Worm (Caenorhabditis elegans) whole organism, L4 larva: Measurements from ENCODE around the gene C04G6.6.
A peak's percentile ranks its signal among the peaks of the same experiment; 100 is the strongest.

Experiments
- D1046.2 ChIP-seq: fragments of 200-800 bp; sonication (Bioruptor generic); IDR thresholded peaks from 2 replicates; pipeline ENCODE4 v1.3.6; 2022; ENCODE audit warnings: missing genetic modification characterization, missing compliant biosample characterization
- F49E8.2 ChIP-seq: sonication (generic microtip); optimal IDR thresholded peaks from 2 replicates; lab custom pipeline; 2016; ENCODE audit warnings: missing compliant biosample characterization, mild to moderate bottlenecking, missing genetic modification characterization, borderline replicate concordance
- Y48G9A.11 ChIP-seq: fragments of 200-800 bp; sonication (Bioruptor generic); IDR thresholded peaks from 2 replicates; pipeline ENCODE4 v1.3.6; 2022; ENCODE audit warnings: missing genetic modification reagents, missing genetic modification characterization, missing compliant biosample characterization
- Y5F2A.4 ChIP-seq: fragments of 200-800 bp; sonication (Bioruptor generic); optimal IDR thresholded peaks from 2 replicates; lab custom pipeline; 2018; ENCODE audit warnings: mild to moderate bottlenecking, missing genetic modification characterization, missing compliant biosample characterization
- aha-1 ChIP-seq: fragments of 150-350 bp; peaks from one replicate; lab custom pipeline; 2014; ENCODE audit warnings: missing biosample characterization, missing genetic modification characterization
- arid-1 ChIP-seq: fragments of 200-800 bp; sonication (Bioruptor generic); conservative IDR thresholded peaks from 2 replicates; pipeline ENCODE4 v1.3.6; 2022; ENCODE audit warnings: missing genetic modification reagents, missing genetic modification characterization, missing compliant biosample characterization
- attf-4 ChIP-seq: sonication (generic microtip); optimal IDR thresholded peaks from 3 replicates; lab custom pipeline; 2017; ENCODE audit warnings: missing biosample characterization, missing genetic modification characterization
- ceh-20 ChIP-seq: fragments of 200-800 bp; sonication (Bioruptor generic); IDR thresholded peaks from 2 replicates; pipeline ENCODE4 v1.3.6; 2022; ENCODE audit warnings: missing genetic modification reagents, missing genetic modification characterization, missing compliant biosample characterization
- ceh-32 ChIP-seq: sonication (generic microtip); optimal IDR thresholded peaks from 2 replicates; lab custom pipeline; 2016; ENCODE audit warnings: mild to moderate bottlenecking, missing genetic modification characterization, missing compliant biosample characterization; ENCODE audit not compliant: poor library complexity
- ces-1 ChIP-seq: fragments of 150-350 bp; sonication (generic microtip); optimal IDR thresholded peaks from 4 replicates; lab custom pipeline; 2014; ENCODE audit warnings: missing biosample characterization, missing genetic modification reagents, missing genetic modification characterization
- ctbp-1 ChIP-seq: fragments of 200-800 bp; sonication (Bioruptor generic); IDR thresholded peaks from 2 replicates; pipeline ENCODE4 v1.3.6; 2022; ENCODE audit warnings: missing genetic modification reagents, missing genetic modification characterization, missing compliant biosample characterization
- dmd-6 ChIP-seq: fragments of 200-800 bp; sonication (Bioruptor generic); IDR thresholded peaks from 2 replicates; pipeline ENCODE4 v1.3.6; 2022; ENCODE audit warnings: missing genetic modification reagents, missing genetic modification characterization, missing compliant biosample characterization
- dpl-1 ChIP-seq: fragments of 150-350 bp; optimal IDR thresholded peaks from 2 replicates; lab custom pipeline; 2014; ENCODE audit warnings: missing biosample characterization, missing genetic modification reagents, missing genetic modification characterization
- dve-1 ChIP-seq: sonication (generic microtip); optimal IDR thresholded peaks from 2 replicates; lab custom pipeline; 2017; ENCODE audit warnings: antibody characterized with exemption, mild to moderate bottlenecking, missing genetic modification characterization, missing compliant biosample characterization; ENCODE audit not compliant: insufficient read depth
- fkh-10 ChIP-seq: fragments of 150-350 bp; optimal IDR thresholded peaks from 2 replicates; lab custom pipeline; 2014; ENCODE audit warnings: missing biosample characterization, missing genetic modification reagents, missing genetic modification characterization
- hmg-1.1 ChIP-seq: fragments of 200-800 bp; sonication (Bioruptor generic); IDR thresholded peaks from 2 replicates; pipeline ENCODE4 v1.3.6; 2022; ENCODE audit warnings: missing genetic modification reagents, missing genetic modification characterization, missing compliant biosample characterization
- jun-1 ChIP-seq: fragments of 150-350 bp; optimal IDR thresholded peaks from 2 replicates; lab custom pipeline; 2014; ENCODE audit warnings: missing biosample characterization, missing genetic modification reagents, missing genetic modification characterization
- lim-7 ChIP-seq: fragments of 200-800 bp; sonication (Bioruptor generic); IDR thresholded peaks from 2 replicates; pipeline ENCODE4 v1.3.6; 2022; ENCODE audit warnings: missing genetic modification characterization, missing compliant biosample characterization
- lin-1 ChIP-seq: fragments of 200-800 bp; sonication (Bioruptor generic); IDR thresholded peaks from 2 replicates; pipeline ENCODE4 v1.3.6; 2022; ENCODE audit warnings: missing genetic modification reagents, missing genetic modification characterization, missing compliant biosample characterization
- lin-38 ChIP-seq: fragments of 200-800 bp; sonication (Bioruptor generic); IDR thresholded peaks from 2 replicates; pipeline ENCODE4 v1.3.6; 2022; ENCODE audit warnings: missing genetic modification reagents, missing genetic modification characterization, missing compliant biosample characterization
- mdl-1 ChIP-seq, 2 experiments: fragments of 150-350 bp in 1 of 2; sonication (generic microtip) in 1 of 2; optimal IDR thresholded peaks; 2 replicates each; lab custom pipeline; 2014 to 2017; ENCODE audit warnings: missing biosample characterization in 2 of 2, missing genetic modification characterization in 2 of 2
- mdt-29 ChIP-seq: fragments of 200-800 bp; sonication (Bioruptor generic); IDR thresholded peaks from 2 replicates; pipeline ENCODE4 v1.3.6; 2022; ENCODE audit warnings: missing genetic modification reagents, missing genetic modification characterization, missing compliant biosample characterization
- nhr-10 ChIP-seq: fragments of 150-350 bp; optimal IDR thresholded peaks from 2 replicates; lab custom pipeline; 2014; ENCODE audit warnings: missing biosample characterization, missing genetic modification characterization
- nhr-41 ChIP-seq: fragments of 200-800 bp; sonication (Bioruptor generic); IDR thresholded peaks from 2 replicates; pipeline ENCODE4 v1.3.6; 2022; ENCODE audit warnings: missing genetic modification reagents, missing genetic modification characterization, missing compliant biosample characterization
- nhr-48 ChIP-seq: sonication (generic microtip); optimal IDR thresholded peaks from 2 replicates; lab custom pipeline; 2016; ENCODE audit warnings: mild to moderate bottlenecking, missing genetic modification characterization, missing compliant biosample characterization
- nhr-76 ChIP-seq: fragments of 150-350 bp; optimal IDR thresholded peaks from 2 replicates; lab custom pipeline; 2014; ENCODE audit warnings: missing biosample characterization, missing genetic modification characterization
- pqm-1 ChIP-seq: sonication (generic microtip); optimal IDR thresholded peaks from 2 replicates; lab custom pipeline; 2017; ENCODE audit warnings: missing biosample characterization, missing genetic modification characterization
- saeg-2 ChIP-seq: fragments of 200-800 bp; sonication (Bioruptor generic); IDR thresholded peaks from 2 replicates; pipeline ENCODE4 v1.3.6; 2022; ENCODE audit warnings: missing genetic modification reagents, missing genetic modification characterization, missing compliant biosample characterization
- spr-1 ChIP-seq: sonication (generic microtip); optimal IDR thresholded peaks from 2 replicates; lab custom pipeline; 2016; ENCODE audit warnings: mild to moderate bottlenecking, missing genetic modification characterization, missing compliant biosample characterization
- tag-97 ChIP-seq: fragments of 200-800 bp; sonication (Bioruptor generic); IDR thresholded peaks from 2 replicates; pipeline ENCODE4 v1.3.6; 2022; ENCODE audit warnings: missing genetic modification characterization, missing compliant biosample characterization
- tra-1 ChIP-seq: fragments of 200-800 bp; sonication (Bioruptor generic); IDR thresholded peaks from 2 replicates; pipeline ENCODE4 v1.3.6; 2022; ENCODE audit warnings: missing genetic modification reagents, missing genetic modification characterization, missing compliant biosample characterization
- unc-62 ChIP-seq, 3 experiments: fragments of 150-350 bp in 1 of 3; sonication (generic microtip); optimal IDR thresholded peaks in 2 of 3; peaks in 1 of 3; 1 replicate in 1 of 3; 2 replicates in 2 of 3; lab custom pipeline; 2014 to 2017; ENCODE audit warnings: missing biosample characterization in 3 of 3, missing genetic modification characterization in 3 of 3, missing genetic modification reagents in 3 of 3, missing genotype in 1 of 3
- vab-7 ChIP-seq: fragments of 200-800 bp; sonication (Bioruptor generic); IDR thresholded peaks from 2 replicates; pipeline ENCODE4 v1.3.6; 2022; ENCODE audit warnings: missing genetic modification reagents, missing genetic modification characterization, missing compliant biosample characterization
- zfp-2 ChIP-seq: sonication (generic microtip); optimal IDR thresholded peaks from 2 replicates; lab custom pipeline; 2016; ENCODE audit warnings: mild to moderate bottlenecking, missing genetic modification characterization, missing compliant biosample characterization
- zip-2 ChIP-seq: fragments of 150-350 bp; optimal IDR thresholded peaks from 2 replicates; lab custom pipeline; 2014; ENCODE audit warnings: missing biosample characterization, missing genetic modification characterization
- ztf-11 ChIP-seq: fragments of 150-350 bp; optimal IDR thresholded peaks from 2 replicates; lab custom pipeline; 2014; ENCODE audit warnings: missing biosample characterization, missing genetic modification characterization

Gene C04G6.6

DNA sequence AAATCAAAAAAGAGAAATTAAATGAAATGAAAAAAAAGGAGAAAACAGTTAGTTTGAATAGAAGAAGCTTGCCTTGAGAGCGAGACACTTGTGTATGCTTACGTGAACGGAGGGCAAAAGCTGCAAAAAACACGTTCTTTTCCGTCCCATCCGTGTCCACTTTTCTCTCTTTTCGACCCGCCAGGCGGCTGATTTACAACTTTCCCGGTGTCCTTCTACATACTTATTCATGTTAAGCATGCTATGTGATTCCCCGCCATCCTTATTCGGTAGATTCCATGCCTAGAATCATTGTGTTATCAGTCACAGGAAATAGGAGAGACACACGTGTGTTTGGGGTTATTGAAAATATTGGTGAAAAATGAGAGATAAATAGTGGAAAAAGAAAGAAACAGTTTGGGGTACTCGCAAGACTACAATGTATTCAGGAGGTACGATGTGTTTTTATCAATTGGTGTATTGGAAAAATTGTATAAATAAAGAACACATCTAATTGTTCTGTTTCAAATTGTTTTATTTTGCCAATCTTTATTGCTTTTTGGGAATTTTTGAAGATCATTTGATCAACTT lies 42.5 kb upstream of the C04G6.6 start, which contains the start of gene nas-29 (continued):
- TF ChIP-seq ceh-32 (tag; lab: Kevin White, UChicago) (no peak), lin-1 (GFP tag; lab: Robert Waterston, UW) (0 out of 2 replicates have a peak, but pooled peaks have one; percentile 28), ctbp-1 (GFP tag; lab: Robert Waterston, UW) (no peak), aha-1 (tag; lab: Kevin White, UChicago) (peak; percentile 95), Y5F2A.4 (GFP tag; lab: Kevin White, UChicago) (no peak), hmg-1.1 (GFP tag; lab: Robert Waterston, UW) (no peak), nhr-48 (peak; percentile 42), ces-1 (GFP tag; lab: Kevin White, UChicago) (no peak), mdt-29 (GFP tag; lab: Robert Waterston, UW) (no peak), saeg-2 (no peak), ceh-20 (GFP tag; lab: Robert Waterston, UW) (no peak), arid-1 (GFP tag; lab: Robert Waterston, UW) (no peak), mdl-1 (tag; optimal IDR thresholded peaks at IDR 0.05; lab: Kevin White, UChicago) (peak in 1 of 2 experiments; percentile 89), fkh-10 (GFP tag; lab: Kevin White, UChicago) (no peak), vab-7 (GFP tag; lab: Robert Waterston, UW) (no peak), dve-1 (peak; percentile 86), tra-1 (GFP tag; lab: Robert Waterston, UW) (no peak), dmd-6 (GFP tag; lab: Robert Waterston, UW) (peak; percentile 64; the same call in 1 of the 2 replicates)

DNA sequence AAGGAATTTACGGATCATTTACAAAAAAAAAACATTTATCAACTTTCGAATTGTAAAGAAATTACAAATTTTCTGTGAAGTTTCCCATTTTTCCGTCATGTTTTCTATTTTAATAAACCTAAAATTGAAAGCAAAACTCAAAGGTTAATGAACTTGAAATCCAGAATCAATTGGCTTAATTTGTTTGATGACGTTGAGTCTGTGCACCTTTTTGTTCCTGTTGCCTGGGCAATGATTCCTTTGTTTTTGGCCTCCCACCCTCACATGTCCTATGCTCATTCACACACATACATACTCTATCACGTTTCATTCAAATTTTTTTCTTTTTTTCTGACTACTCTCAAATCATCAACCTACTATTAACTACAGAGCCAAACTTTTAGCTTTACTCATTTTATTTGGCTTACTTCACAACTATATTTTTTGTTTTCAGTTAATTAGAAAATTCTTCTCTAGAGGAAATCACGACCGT lies 36.8 kb upstream of the C04G6.6 start, which contains the start of gene F58A6.2:
Gene F58A6.2 (plus strand): TSS at position 422 of the 472 bp plus-strand sequence.
- TF ChIP-seq attf-4 (tag; lab: Kevin White, UChicago) (no peak), aha-1 (tag; lab: Kevin White, UChicago) (peak; percentile 59)

DNA sequence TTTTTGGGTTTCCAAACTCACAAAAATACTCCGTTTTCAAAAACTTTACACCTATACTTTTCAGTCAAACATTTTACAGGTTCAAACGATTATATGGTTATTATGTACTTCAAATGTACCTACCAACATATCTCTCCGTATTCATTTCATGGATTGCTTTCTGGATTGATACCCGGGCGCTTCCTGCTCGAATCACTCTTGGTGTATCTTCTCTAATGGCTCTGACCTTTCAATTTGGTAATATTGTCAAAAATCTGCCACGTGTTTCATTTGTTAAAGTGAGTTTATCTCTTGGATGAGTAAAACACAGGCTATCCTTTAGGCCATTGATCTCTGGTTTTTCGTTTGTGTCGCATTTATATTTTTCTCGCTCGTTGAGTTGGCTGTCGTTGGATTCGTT lies 32.3 kb upstream of the C04G6.6 start:
- TF ChIP-seq unc-62 (GFP tag; optimal IDR thresholded peaks at IDR 0.05 in 1 of 2; lab: Kevin White, UChicago): peak in 1 of 2 experiments; percentile 90
- no peak for TF ChIP-seq unc-62 (tag; optimal IDR thresholded peaks at IDR 0.05; lab: Kevin White, UChicago)
- no peak for TF ChIP-seq zfp-2 (tag; lab: Kevin White, UChicago)

DNA sequence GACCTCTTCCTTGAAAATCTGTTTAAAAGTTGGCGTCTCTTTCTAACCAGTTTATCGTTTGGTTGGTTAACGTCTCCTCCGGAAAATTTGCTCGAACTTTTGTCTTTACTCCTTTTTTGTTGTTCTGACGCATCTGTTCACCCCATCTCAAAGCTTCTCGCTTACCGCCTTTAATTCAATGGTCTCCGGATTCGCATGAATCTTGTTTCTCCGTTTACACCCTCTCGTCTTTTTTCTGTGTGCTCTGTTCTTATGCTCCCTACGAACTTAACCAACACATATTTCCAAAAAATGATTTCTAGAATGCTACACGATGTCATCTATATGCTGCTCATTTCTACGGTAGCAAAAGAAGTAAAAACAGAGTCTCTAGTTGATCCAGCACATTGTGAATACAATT lies 30.5 kb upstream of the C04G6.6 start, which contains the start of gene lgc-56:
Gene lgc-56 (plus strand): TSS at position 301 of the 400 bp plus-strand sequence.
- TF ChIP-seq jun-1 (tag; lab: Kevin White, UChicago) (no peak), unc-62 (GFP tag; optimal IDR thresholded peaks at IDR 0.05 in 1 of 2; lab: Kevin White, UChicago) (peak in 1 of 2 experiments; percentile 22), unc-62 (tag; optimal IDR thresholded peaks at IDR 0.05; lab: Kevin White, UChicago) (no peak)
- TF ChIP-seq, all 104 proteins: peak for 1

DNA sequence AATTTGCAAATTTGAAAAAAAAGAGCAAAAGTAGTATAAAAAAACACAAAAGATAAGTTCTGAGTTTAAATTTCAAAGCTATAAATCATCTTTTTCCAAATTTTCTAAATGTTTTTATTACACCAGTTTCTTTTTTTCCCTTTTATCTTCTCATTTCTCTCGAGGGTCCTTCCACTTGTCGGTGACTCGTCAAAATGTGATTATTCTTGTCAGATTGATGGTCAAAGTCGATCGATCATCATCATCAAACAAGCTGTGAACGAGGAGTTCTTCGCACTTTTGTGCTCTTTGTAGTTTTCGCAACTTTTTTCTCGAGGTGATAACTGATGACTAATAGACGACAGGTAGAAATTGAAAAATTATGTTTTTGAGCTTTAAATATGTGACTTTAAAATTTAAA lies 21.1 kb upstream of the C04G6.6 start:
- TF ChIP-seq ceh-20 (GFP tag; lab: Robert Waterston, UW) (peak; percentile 90; the same call in 1 of the 2 replicates), unc-62 (GFP tag; optimal IDR thresholded peaks at IDR 0.05 in 1 of 2; lab: Kevin White, UChicago) (no peak), unc-62 (tag; optimal IDR thresholded peaks at IDR 0.05; lab: Kevin White, UChicago) (no peak)

DNA sequence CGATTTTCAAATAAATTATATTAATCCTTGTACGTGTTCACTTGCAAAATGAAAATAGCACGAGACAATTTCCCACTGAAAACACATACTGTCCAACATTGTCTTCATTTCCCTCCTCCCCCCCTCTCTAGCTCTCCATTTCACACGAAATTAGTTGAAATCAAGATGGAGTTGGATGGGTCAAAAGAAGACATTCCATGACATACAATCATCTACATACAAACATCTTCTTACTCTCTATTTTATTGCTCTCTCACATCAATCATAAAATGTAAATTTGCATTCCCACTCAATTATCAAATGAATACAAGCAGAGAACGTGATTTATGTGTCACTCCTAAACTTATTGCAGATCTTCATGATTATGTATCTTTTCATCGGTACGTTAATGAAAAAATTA lies 16.2 kb upstream of the C04G6.6 start, which contains the start of gene srsy-1:
Gene srsy-1 (plus strand): TSS at position 301 of the 400 bp plus-strand sequence.
- TF ChIP-seq Y48G9A.11: no peak
- no peak for TF ChIP-seq F49E8.2 (tag; lab: Kevin White, UChicago)
- no peak for TF ChIP-seq lim-7
- TF ChIP-seq spr-1 (tag; lab: Kevin White, UChicago): no peak
- no peak for TF ChIP-seq dpl-1 (GFP tag; lab: Kevin White, UChicago)
- no peak for TF ChIP-seq arid-1 (GFP tag; lab: Robert Waterston, UW)
- TF ChIP-seq aha-1 (tag; lab: Kevin White, UChicago): no peak
- TF ChIP-seq tag-97 (GFP tag; lab: Robert Waterston, UW): no peak
- TF ChIP-seq saeg-2: no peak
- no peak for TF ChIP-seq mdl-1 (tag; optimal IDR thresholded peaks at IDR 0.05; lab: Kevin White, UChicago)
- no peak for TF ChIP-seq pqm-1 (tag; lab: Kevin White, UChicago)
- TF ChIP-seq ces-1 (GFP tag; lab: Kevin White, UChicago): no peak
- TF ChIP-seq lin-38: no peak
- TF ChIP-seq nhr-10 (tag; lab: Kevin White, UChicago): no peak
- TF ChIP-seq nhr-76 (tag; lab: Kevin White, UChicago): no peak
- TF ChIP-seq ztf-11 (tag; lab: Kevin White, UChicago): no peak
- no peak for TF ChIP-seq zip-2
- TF ChIP-seq unc-62 (GFP tag; optimal IDR thresholded peaks at IDR 0.05 in 1 of 2; lab: Kevin White, UChicago): no peak
- no peak for TF ChIP-seq unc-62 (tag; optimal IDR thresholded peaks at IDR 0.05; lab: Kevin White, UChicago)
- TF ChIP-seq nhr-41 (GFP tag; lab: Robert Waterston, UW): no peak
- TF ChIP-seq D1046.2 (GFP tag; lab: Robert Waterston, UW): no peak
